Worm (Caenorhabditis elegans) whole organism, L1 larva: ENCODE data around the gene C07B5.6.

Experiments
- C04F5.9 ChIP-seq: sonication (generic microtip); optimal IDR thresholded peaks from 2 replicates; lab custom pipeline; 2016; ENCODE audit warnings: missing genetic modification characterization, missing compliant biosample characterization
- C16A3.4 ChIP-seq: fragments of 150-350 bp; optimal IDR thresholded peaks from 2 replicates; lab custom pipeline; 2014; ENCODE audit warnings: missing biosample characterization, missing genetic modification characterization
- F16B12.6 ChIP-seq: fragments of 150-350 bp; optimal IDR thresholded peaks from 2 replicates; lab custom pipeline; 2014; ENCODE audit warnings: missing biosample characterization, missing genetic modification characterization
- Y116A8C.19 ChIP-seq: sonication (generic microtip); optimal IDR thresholded peaks from 2 replicates; lab custom pipeline; 2016; ENCODE audit warnings: missing compliant biosample characterization, missing genetic modification characterization, borderline replicate concordance
- aly-2 ChIP-seq: fragments of 150-350 bp; optimal IDR thresholded peaks from 2 replicates; lab custom pipeline; 2014; ENCODE audit warnings: missing biosample characterization, missing genetic modification characterization
- ama-1 ChIP-seq: fragments of 150-350 bp; optimal IDR thresholded peaks from 2 replicates; lab custom pipeline; 2014
- blmp-1 ChIP-seq: fragments of 150-350 bp; optimal IDR thresholded peaks from 2 replicates; lab custom pipeline; 2014; ENCODE audit warnings: missing biosample characterization, missing genetic modification characterization
- ceh-63 ChIP-seq: fragments of 200-800 bp; sonication (Bioruptor generic); optimal IDR thresholded peaks from 2 replicates; lab custom pipeline; 2018; ENCODE audit warnings: mild to moderate bottlenecking, missing genetic modification characterization, missing compliant biosample characterization
- ceh-8 ChIP-seq: fragments of 200-800 bp; sonication (Bioruptor generic); optimal IDR thresholded peaks from 2 replicates; lab custom pipeline; 2018; ENCODE audit warnings: mild to moderate bottlenecking, missing genetic modification characterization, moderate library complexity, missing compliant biosample characterization
- ceh-88 ChIP-seq: fragments of 200-800 bp; sonication (Bioruptor generic); IDR thresholded peaks from 2 replicates; pipeline ENCODE4 v1.3.6; 2022; ENCODE audit warnings: missing genetic modification characterization, missing compliant biosample characterization
- ces-1 ChIP-seq: fragments of 150-350 bp; optimal IDR thresholded peaks from 2 replicates; lab custom pipeline; 2014; ENCODE audit warnings: missing biosample characterization, missing genetic modification reagents, missing genetic modification characterization
- efl-1 ChIP-seq, 4 experiments: fragments of 150-350 bp; optimal IDR thresholded peaks in 3 of 4; peaks in 1 of 4; 1 replicate in 1 of 4; 2 replicates in 3 of 4; lab custom pipeline; 2014; ENCODE audit warnings: missing biosample characterization in 2 of 4, missing genetic modification characterization in 2 of 4, missing genetic modification reagents in 2 of 4
- efl-3 ChIP-seq: fragments of 200-800 bp; sonication (Bioruptor generic); optimal IDR thresholded peaks from 2 replicates; lab custom pipeline; 2018; ENCODE audit warnings: mild to moderate bottlenecking, missing genetic modification characterization, missing compliant biosample characterization
- egl-13 ChIP-seq: sonication (generic microtip); optimal IDR thresholded peaks from 2 replicates; lab custom pipeline; 2016; ENCODE audit warnings: missing genotype, missing genetic modification reagents, missing genetic modification characterization, missing compliant biosample characterization
- egl-27 ChIP-seq, 2 experiments: fragments of 150-350 bp in 1 of 2; sonication (generic microtip); optimal IDR thresholded peaks; 3 replicates each; lab custom pipeline; 2017 to 2018; ENCODE audit warnings: missing biosample characterization in 2 of 2, missing genetic modification characterization in 2 of 2, missing genetic modification reagents in 2 of 2
- fkh-4 ChIP-seq: sonication (generic microtip); optimal IDR thresholded peaks from 2 replicates; lab custom pipeline; 2016; ENCODE audit warnings: missing compliant biosample characterization, missing genetic modification characterization, borderline replicate concordance
- grh-1 ChIP-seq: fragments of 200-800 bp; sonication (Bioruptor generic); IDR thresholded peaks from 2 replicates; pipeline ENCODE4 v1.3.6; 2022; ENCODE audit warnings: missing genetic modification reagents, missing genetic modification characterization, missing compliant biosample characterization
- irx-1 ChIP-seq: sonication (generic microtip); optimal IDR thresholded peaks from 2 replicates; lab custom pipeline; 2016; ENCODE audit warnings: missing genetic modification characterization, missing compliant biosample characterization
- isw-1 ChIP-seq: fragments of 200-800 bp; sonication (Bioruptor generic); IDR thresholded peaks from 2 replicates; pipeline ENCODE4 v1.3.6; 2022; ENCODE audit warnings: missing genetic modification characterization, missing compliant biosample characterization
- lin-15B ChIP-seq: fragments of 150-350 bp; sonication (generic microtip); optimal IDR thresholded peaks from 3 replicates; lab custom pipeline; 2014; ENCODE audit warnings: missing biosample characterization, missing genetic modification characterization
- lin-39 ChIP-seq: fragments of 150-350 bp; optimal IDR thresholded peaks from 2 replicates; lab custom pipeline; 2014; ENCODE audit warnings: missing biosample characterization, missing genetic modification reagents, missing genetic modification characterization
- mab-9 ChIP-seq: fragments of 200-800 bp; sonication (Bioruptor generic); IDR thresholded peaks from 2 replicates; pipeline ENCODE4 v1.3.6; 2022; ENCODE audit warnings: missing genetic modification reagents, missing genetic modification characterization, missing compliant biosample characterization
- mef-2 ChIP-seq: fragments of 150-350 bp; optimal IDR thresholded peaks from 2 replicates; lab custom pipeline; 2014; ENCODE audit warnings: missing biosample characterization, missing genetic modification characterization
- nhr-20 ChIP-seq: sonication (generic microtip); optimal IDR thresholded peaks from 2 replicates; lab custom pipeline; 2016; ENCODE audit warnings: mild to moderate bottlenecking, missing genetic modification characterization, missing compliant biosample characterization
- nhr-71 ChIP-seq: sonication (generic microtip); optimal IDR thresholded peaks from 2 replicates; lab custom pipeline; 2016; ENCODE audit warnings: mild to moderate bottlenecking, missing genetic modification characterization, moderate library complexity, missing compliant biosample characterization
- nhr-77 ChIP-seq: fragments of 150-350 bp; optimal IDR thresholded peaks from 2 replicates; lab custom pipeline; 2014; ENCODE audit warnings: missing biosample characterization, missing genetic modification characterization
- nhr-84 ChIP-seq: sonication (generic microtip); optimal IDR thresholded peaks from 2 replicates; lab custom pipeline; 2017; ENCODE audit warnings: missing biosample characterization, missing genetic modification characterization
- nhr-85 ChIP-seq: sonication (generic microtip); peaks from one replicate; lab custom pipeline; 2016; ENCODE audit warnings: missing genetic modification characterization, inconsistent platforms, missing compliant biosample characterization
- nhr-90 ChIP-seq: sonication (generic microtip); optimal IDR thresholded peaks from 2 replicates; lab custom pipeline; 2016; ENCODE audit warnings: mild to moderate bottlenecking, missing genetic modification characterization, missing compliant biosample characterization; ENCODE audit not compliant: poor library complexity
- pag-3 ChIP-seq: sonication (generic microtip); optimal IDR thresholded peaks from 2 replicates; lab custom pipeline; 2017; ENCODE audit warnings: missing genetic modification characterization, mild to moderate bottlenecking, missing compliant biosample characterization, antibody characterized with exemption, borderline replicate concordance; ENCODE audit not compliant: insufficient read depth
- pqm-1 ChIP-seq: sonication (generic microtip); optimal IDR thresholded peaks from 3 replicates; lab custom pipeline; 2017; ENCODE audit warnings: missing biosample characterization, missing genetic modification characterization
- skn-1 ChIP-seq: fragments of 150-350 bp; optimal IDR thresholded peaks from 2 replicates; lab custom pipeline; 2014; ENCODE audit warnings: missing biosample characterization, missing genetic modification characterization
- snpc-4 ChIP-seq: fragments of 150-350 bp; optimal IDR thresholded peaks from 2 replicates; lab custom pipeline; 2014; ENCODE audit warnings: missing biosample characterization, missing genetic modification characterization
- snu-23 ChIP-seq: sonication (generic microtip); optimal IDR thresholded peaks from 2 replicates; lab custom pipeline; 2016; ENCODE audit warnings: missing genetic modification characterization, missing compliant biosample characterization
- sup-37 ChIP-seq: fragments of 200-800 bp; sonication (Bioruptor generic); optimal IDR thresholded peaks from 2 replicates; lab custom pipeline; 2018; ENCODE audit warnings: mild to moderate bottlenecking, missing genetic modification characterization, missing compliant biosample characterization
- swsn-7 ChIP-seq: sonication (generic microtip); optimal IDR thresholded peaks from 2 replicates; lab custom pipeline; 2016; ENCODE audit warnings: missing genetic modification characterization, missing compliant biosample characterization
- tbx-2 ChIP-seq: sonication (generic microtip); optimal IDR thresholded peaks from 2 replicates; lab custom pipeline; 2016; ENCODE audit warnings: missing genetic modification characterization, missing compliant biosample characterization
- unc-30 ChIP-seq: sonication (generic microtip); optimal IDR thresholded peaks from 2 replicates; lab custom pipeline; 2017; ENCODE audit warnings: missing biosample characterization, missing genetic modification characterization
- unc-62 ChIP-seq: fragments of 150-350 bp; optimal IDR thresholded peaks from 2 replicates; lab custom pipeline; 2014; ENCODE audit warnings: missing biosample characterization, missing genetic modification reagents, missing genetic modification characterization
- vab-15 ChIP-seq: sonication (generic microtip); optimal IDR thresholded peaks from 2 replicates; lab custom pipeline; 2017; ENCODE audit warnings: missing genotype, mild to moderate bottlenecking, missing genetic modification characterization, missing compliant biosample characterization
- xbp-1 ChIP-seq: sonication (generic microtip); optimal IDR thresholded peaks from 2 replicates; lab custom pipeline; 2016; ENCODE audit warnings: missing genetic modification characterization, missing compliant biosample characterization
- zag-1 ChIP-seq: fragments of 150-350 bp; optimal IDR thresholded peaks from 2 replicates; lab custom pipeline; 2014; ENCODE audit warnings: missing biosample characterization, missing genetic modification characterization
- ztf-11 ChIP-seq, 2 experiments: sonication (generic microtip); optimal IDR thresholded peaks; 2 replicates each; lab custom pipeline; 2016 to 2017; ENCODE audit warnings: missing genetic modification characterization in 2 of 2, missing biosample characterization in 1 of 2, missing compliant biosample characterization in 1 of 2

C07B5.6 gene

ce11 chrX:9529360-9529759 is 10.5 kb downstream of the C07B5.6 start, which contains the start of gene C07B5.4:
C07B5.4 (plus strand) TSS chrX:9529660.
- TF ChIP-seq efl-3 (GFP tag; lab: Kevin White, UChicago) (no peak), ces-1 (GFP tag; lab: Kevin White, UChicago) (no peak), F16B12.6 (no peak), snu-23 (GFP tag; lab: Kevin White, UChicago) (no peak), nhr-85 (tag; lab: Kevin White, UChicago) (peak; percentile 38)

- TF ChIP-seq mab-9 (GFP tag; lab: Robert Waterston, UW) (no peak), skn-1 (tag; lab: Kevin White, UChicago) (no peak)
Measured at ce11 chrX:9531640-9532039, 12.8 kb downstream of the C07B5.6 start.

- TF ChIP-seq nhr-90 (tag; lab: Kevin White, UChicago) (peak; percentile 14), tbx-2 (tag; lab: Kevin White, UChicago) (no peak), nhr-71 (tag; lab: Kevin White, UChicago) (peak; percentile 16), C04F5.9 (tag; lab: Kevin White, UChicago) (no peak), nhr-85 (tag; lab: Kevin White, UChicago) (peak; percentile 64), nhr-20 (tag; lab: Kevin White, UChicago) (peak; percentile 2), ztf-11 (tag; optimal IDR thresholded peaks at IDR 0.05; lab: Kevin White, UChicago) (no peak)
Measured at ce11 chrX:9536008-9536407, 17.2 kb downstream of the C07B5.6 start.

- TF ChIP-seq egl-13 (tag; lab: Kevin White, UChicago) = no peak
- no peak for TF ChIP-seq blmp-1 (tag; lab: Kevin White, UChicago)
- no peak for TF ChIP-seq ama-1 (lab: Kevin White, UChicago)
- no peak for TF ChIP-seq nhr-71 (tag; lab: Kevin White, UChicago)
- TF ChIP-seq swsn-7 (tag; lab: Kevin White, UChicago) = no peak
- no peak for TF ChIP-seq snpc-4 (tag; lab: Kevin White, UChicago)
- TF ChIP-seq efl-1 (optimal IDR thresholded peaks at IDR 0.05; lab: Kevin White, UChicago) = no peak
- TF ChIP-seq efl-1 (GFP tag; optimal IDR thresholded peaks at IDR 0.05 in 1 of 2; lab: Kevin White, UChicago) = no peak
- TF ChIP-seq vab-15 (tag; lab: Kevin White, UChicago) = no peak
Measured at ce11 chrX:9536665-9537064, 17.8 kb downstream of the C07B5.6 start, which contains the start of gene C07B5.8. C07B5.8 (minus strand) TSS chrX:9536765.

- no peak for TF ChIP-seq pag-3 (tag; lab: Kevin White, UChicago)
- TF ChIP-seq lin-39 = no peak
- TF ChIP-seq nhr-84 (tag; lab: Kevin White, UChicago) = no peak
- no peak for TF ChIP-seq xbp-1 (tag; lab: Kevin White, UChicago)
- TF ChIP-seq blmp-1 (tag; lab: Kevin White, UChicago) = peak; percentile 96
- no peak for TF ChIP-seq unc-30 (tag; lab: Kevin White, UChicago)
- no peak for TF ChIP-seq pqm-1 (tag; lab: Kevin White, UChicago)
- TF ChIP-seq mef-2 = no peak
- TF ChIP-seq zag-1 (tag; lab: Kevin White, UChicago) = no peak
- no peak for TF ChIP-seq nhr-77 (tag; lab: Kevin White, UChicago)
- no peak for TF ChIP-seq lin-15B
- TF ChIP-seq sup-37 (GFP tag; lab: Kevin White, UChicago) = no peak
- no peak for TF ChIP-seq ceh-88 (GFP tag; lab: Robert Waterston, UW)
- peak; percentile 69 for TF ChIP-seq nhr-20 (tag; lab: Kevin White, UChicago)
- no peak for TF ChIP-seq egl-27 (tag; optimal IDR thresholded peaks at IDR 0.05; lab: Kevin White, UChicago)
- no peak for TF ChIP-seq swsn-7 (tag; lab: Kevin White, UChicago)
- TF ChIP-seq grh-1 (GFP tag; lab: Robert Waterston, UW) = peak; percentile 39
- no peak for TF ChIP-seq C04F5.9 (tag; lab: Kevin White, UChicago)
- TF ChIP-seq egl-13 (tag; lab: Kevin White, UChicago) = no peak
- TF ChIP-seq unc-62 (GFP tag; lab: Kevin White, UChicago) = no peak
- TF ChIP-seq ceh-63 = no peak
- no peak for TF ChIP-seq isw-1 (GFP tag; lab: Robert Waterston, UW)
- no peak for TF ChIP-seq ceh-8 (GFP tag; lab: Kevin White, UChicago)
- TF ChIP-seq irx-1 = no peak
- no peak for TF ChIP-seq aly-2 (tag; lab: Kevin White, UChicago)
- TF ChIP-seq ama-1 (lab: Kevin White, UChicago) = no peak
- peak; percentile 2 for TF ChIP-seq fkh-4
- TF ChIP-seq Y116A8C.19 (tag; lab: Kevin White, UChicago) = no peak
- no peak for TF ChIP-seq C16A3.4 (tag; lab: Kevin White, UChicago)
- TF ChIP-seq nhr-85 (tag; lab: Kevin White, UChicago) = peak; percentile 90
Measured at ce11 chrX:9537538-9538172, 18.8 kb downstream of the C07B5.6 start.
